Fruit fly (Drosophila melanogaster): ENCODE measurements around the gene Regnase-1.

Gene Regnase-1

DNA sequence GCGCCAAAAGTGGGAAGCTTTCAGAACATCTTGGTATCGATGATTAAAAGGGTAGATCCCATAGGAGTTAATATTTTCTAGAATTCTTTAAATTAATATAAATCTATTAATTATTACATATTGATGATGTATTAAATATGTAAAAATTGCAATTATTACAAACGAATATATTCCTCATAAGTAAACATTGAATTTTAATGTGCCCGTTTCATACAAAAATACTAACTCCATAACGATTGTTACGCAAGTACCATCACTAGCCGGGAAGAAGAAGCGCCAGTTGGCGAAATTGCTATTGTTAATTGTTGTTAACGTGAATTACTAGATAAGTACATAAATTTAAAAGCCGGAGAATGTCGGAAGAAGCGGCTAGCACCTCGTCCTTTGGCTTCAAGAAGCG, 21.6 kb upstream of the Regnase-1 start, which contains the start of gene mdlc (continued):
- TF ChIP-seq CG4424 (GFP tag; optimal IDR thresholded peaks at IDR 0.05) (peak; percentile 25), CG15696 (tag; optimal IDR thresholded peaks at IDR 0.05) (peak; percentile 4), trh (GFP tag; optimal IDR thresholded peaks at IDR 0.05) (no peak), CG9817 (tag; optimal IDR thresholded peaks at IDR 0.05) (peak; percentile 23), Scr (GFP tag; IDR thresholded peaks at IDR 0.05; ENCODE audit: partially characterized antibody) (peak; percentile 71), gcm (GFP tag; optimal IDR thresholded peaks at IDR 0.05) (no peak), dm (GFP tag; optimal IDR thresholded peaks at IDR 0.05) (no peak), CG10267 (tag; optimal IDR thresholded peaks at IDR 0.05) (peak; percentile 15), lbe (GFP tag; optimal IDR thresholded peaks at IDR 0.05) (no peak), Abd-B (GFP tag; optimal IDR thresholded peaks at IDR 0.05) (peak; percentile 69)

DNA sequence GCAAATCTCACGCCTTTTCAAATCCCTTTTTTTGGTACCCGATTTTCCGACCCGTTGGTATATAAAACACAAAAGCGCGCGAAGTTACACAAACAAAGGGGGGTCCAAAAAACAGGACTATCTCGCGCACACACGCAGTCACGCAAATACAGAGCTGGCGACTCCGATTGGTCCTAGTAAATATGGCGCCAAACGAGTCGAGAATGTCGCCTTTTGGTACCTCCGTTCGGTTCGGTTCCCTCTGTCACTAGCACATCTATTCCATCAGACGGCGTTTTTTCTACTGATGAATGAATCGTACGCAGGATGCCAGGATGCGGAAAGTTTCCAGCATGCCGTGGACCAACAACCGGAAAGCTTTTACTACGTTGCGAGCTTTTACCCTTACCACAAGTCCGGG, 20.0 kb upstream of the Regnase-1 start, which contains the start of gene CG17193:
Gene CG17193 (minus strand): TSS at position 289 of the 400 bp plus-strand sequence.
- TF ChIP-seq Deaf1 (tag; optimal IDR thresholded peaks at IDR 0.05) (peak; percentile 50), row (GFP tag; IDR thresholded peaks at IDR 0.05) (0 out of 3 replicates have a peak, but pooled peaks have one; percentile 22), scrt (GFP tag; optimal IDR thresholded peaks at IDR 0.05) (peak; percentile 31), grau (tag; optimal IDR thresholded peaks at IDR 0.05) (no peak), CG9932 (GFP tag; IDR thresholded peaks at IDR 0.05) (no peak), Ets65A (GFP tag) (peak; percentile 7), Dfd (GFP tag; optimal IDR thresholded peaks at IDR 0.05) (no peak), Med (GFP tag) (peak; percentile 67), abd-A (tag; optimal IDR thresholded peaks at IDR 0.05) (peak; percentile 55), btn (GFP tag; optimal IDR thresholded peaks at IDR 0.05) (no peak), CG13894 (tag; optimal IDR thresholded peaks at IDR 0.05) (peak; percentile 75), H2.0 (GFP tag; IDR thresholded peaks at IDR 0.05) (no peak), pros (GFP tag; optimal IDR thresholded peaks at IDR 0.05) (no peak), Nf-YC (tag; optimal IDR thresholded peaks at IDR 0.05) (peak; percentile 80)

DNA sequence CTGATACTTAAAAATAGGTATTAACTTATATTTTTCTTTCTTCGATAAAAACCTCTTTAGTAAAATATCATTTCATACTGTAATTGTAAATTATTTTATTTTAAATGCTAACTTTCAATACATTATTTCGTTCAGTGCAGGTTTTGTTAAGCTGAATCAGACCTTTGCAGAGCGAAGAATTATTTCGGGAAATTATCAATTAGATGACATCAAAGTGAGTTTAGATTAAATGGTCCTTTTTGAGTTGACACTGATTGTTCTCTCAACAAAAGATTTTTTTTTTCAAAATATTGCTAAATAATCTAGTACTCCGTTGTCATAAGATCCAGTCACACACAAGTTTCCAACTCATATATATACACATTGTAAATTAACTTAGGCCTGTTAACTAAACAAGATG, 6.6 kb upstream of the Regnase-1 start, which contains the start of the genes CG33934 and Indy-2:
Gene CG33934 (plus strand): TSS at position 301 of the 400 bp plus-strand sequence.
Gene Indy-2 (plus strand): TSS at position 301 of the 400 bp plus-strand sequence.
- TF ChIP-seq lov (optimal IDR thresholded peaks at IDR 0.05) (no peak), lov (GFP tag; IDR thresholded peaks at IDR 0.05) (no peak), Nf-YB (GFP tag; optimal IDR thresholded peaks at IDR 0.05) (no peak), lola (GFP tag; optimal IDR thresholded peaks at IDR 0.05) (no peak), Jarid2 (GFP tag; optimal IDR thresholded peaks at IDR 0.05) (no peak), CG14965 (GFP tag; optimal IDR thresholded peaks at IDR 0.05; ENCODE audit: borderline replicate concordance) (no peak), Ptx1 (GFP tag; IDR thresholded peaks at IDR 0.05) (no peak), CG11398 (GFP tag; optimal IDR thresholded peaks at IDR 0.05) (no peak), ato (GFP tag; IDR thresholded peaks at IDR 0.05; ENCODE audit: partially characterized antibody) (no peak), CG8388 (GFP tag; optimal IDR thresholded peaks at IDR 0.05) (no peak), CG7928 (GFP tag; optimal IDR thresholded peaks at IDR 0.05) (no peak), CG8944 (GFP tag; optimal IDR thresholded peaks at IDR 0.05) (no peak), nau (GFP tag; optimal IDR thresholded peaks at IDR 0.05) (no peak), tap (tag; optimal IDR thresholded peaks at IDR 0.05) (no peak)
